Fruit fly (Drosophila melanogaster) whole organism, embryonic: Measurements from ENCODE around the gene CG32450.

Experiments
- Atf3 ChIP-seq: fragments of 200-800 bp; sonication (Bioruptor generic); optimal IDR thresholded peaks from 3 replicates; lab custom pipeline; 2016; ENCODE audit warnings: missing biosample characterization, missing genetic modification characterization
- Bdp1 ChIP-seq: fragments of 200-800 bp; sonication (Bioruptor generic); optimal IDR thresholded peaks from 3 replicates; lab custom pipeline; 2016; ENCODE audit warnings: missing biosample characterization, missing genetic modification characterization
- CG1529 ChIP-seq: fragments of 200-800 bp; sonication (Bioruptor generic); optimal IDR thresholded peaks from 3 replicates; lab custom pipeline; 2018; ENCODE audit warnings: missing biosample characterization, missing genetic modification characterization
- CG3726 ChIP-seq: fragments of 200-800 bp; sonication (Bioruptor generic); IDR thresholded peaks from 3 replicates; pipeline ENCODE4, ENCODE4 v1.3.6; 2022; ENCODE audit warnings: missing biosample characterization, missing genetic modification characterization
- CG7928 ChIP-seq: fragments of 200-800 bp; sonication (Bioruptor generic); optimal IDR thresholded peaks from 2 replicates; lab custom pipeline; 2017; ENCODE audit warnings: missing biosample characterization, mild to moderate bottlenecking, missing genetic modification characterization
- PHDP ChIP-seq: fragments of 200-800 bp; sonication (Bioruptor generic); optimal IDR thresholded peaks from 3 replicates; lab custom pipeline; 2018; ENCODE audit warnings: missing biosample characterization, mild to moderate bottlenecking, missing genetic modification characterization, moderate library complexity
- da ChIP-seq: fragments of 200-800 bp; sonication (Bioruptor generic); optimal IDR thresholded peaks from 2 replicates; lab custom pipeline; 2016; ENCODE audit warnings: missing biosample characterization, missing genetic modification characterization
- danr ChIP-seq: fragments of 200-800 bp; sonication (Bioruptor generic); IDR thresholded peaks from 2 replicates; pipeline ENCODE4 v1.3.6; 2022; ENCODE audit warnings: missing biosample characterization, missing genetic modification characterization
- hb ChIP-seq: fragments of 200-800 bp; sonication (Bioruptor generic); IDR thresholded peaks from 3 replicates; pipeline ENCODE4 v1.3.6; 2022; ENCODE audit warnings: missing biosample characterization, missing genetic modification characterization; ENCODE audit not compliant: partially characterized antibody
- klu ChIP-seq: fragments of 200-800 bp; sonication (Bioruptor generic); IDR thresholded peaks from 2 replicates; pipeline ENCODE4 v1.3.6; 2022; ENCODE audit warnings: missing biosample characterization, missing genetic modification characterization
- pros ChIP-seq: fragments of 200-800 bp; sonication (Bioruptor generic); optimal IDR thresholded peaks from 3 replicates; lab custom pipeline; 2019; ENCODE audit warnings: missing biosample characterization, mild to moderate bottlenecking, missing genetic modification characterization, moderate library complexity
- run ChIP-seq: fragments of 200-800 bp; sonication (Bioruptor generic); optimal IDR thresholded peaks from 3 replicates; lab custom pipeline; 2018; ENCODE audit warnings: missing biosample characterization, mild to moderate bottlenecking, missing genetic modification characterization
- vfl ChIP-seq: fragments of 200-800 bp; sonication (Bioruptor generic); optimal IDR thresholded peaks from 2 replicates; lab custom pipeline; 2016; ENCODE audit warnings: missing biosample characterization, missing genetic modification characterization

dm6 chr3L:22351550-22351949 lies 22.0 kb downstream of the CG32450 start:
- TF ChIP-seq CG1529 (GFP tag; lab: Kevin White, UChicago) (no peak), klu (GFP tag; lab: Robert Waterston, UW) (no peak), hb (no peak), CG3726 (GFP tag; lab: Robert Waterston, UW) (no peak), Bdp1 (GFP tag; lab: Kevin White, UChicago) (no peak), run (tag; lab: Kevin White, UChicago) (no peak), PHDP (tag; lab: Kevin White, UChicago) (no peak), CG7928 (GFP tag; lab: Kevin White, UChicago) (no peak), Atf3 (GFP tag; lab: Kevin White, UChicago) (no peak), vfl (GFP tag; lab: Kevin White, UChicago) (no peak), danr (GFP tag; lab: Robert Waterston, UW) (no peak), da (no peak), pros (GFP tag; lab: Kevin White, UChicago) (no peak)
